Worm (Caenorhabditis elegans) whole organism, L4 larva: Measurements from ENCODE around the gene cpr-2.

Experiments used
- aly-2 ChIP-seq: sonication (generic microtip); optimal IDR thresholded peaks from 2 replicates; lab custom pipeline; 2018; ENCODE audit warnings: missing biosample characterization, missing genetic modification characterization
- daf-12 ChIP-seq: fragments of 150-350 bp; optimal IDR thresholded peaks from 2 replicates; lab custom pipeline; 2014; ENCODE audit warnings: missing biosample characterization, missing genetic modification reagents, missing genetic modification characterization
- egl-27 ChIP-seq: sonication (generic microtip); optimal IDR thresholded peaks from 3 replicates; lab custom pipeline; 2017; ENCODE audit warnings: missing biosample characterization, missing genetic modification reagents, missing genetic modification characterization
- hlh-30 ChIP-seq: sonication (generic microtip); optimal IDR thresholded peaks from 2 replicates; lab custom pipeline; 2017; ENCODE audit warnings: antibody characterized with exemption, mild to moderate bottlenecking, missing genetic modification characterization, missing compliant biosample characterization; ENCODE audit not compliant: insufficient read depth
- lin-13 ChIP-seq: fragments of 150-350 bp; optimal IDR thresholded peaks from 2 replicates; lab custom pipeline; 2014; ENCODE audit warnings: missing biosample characterization, missing genetic modification reagents, missing genetic modification characterization
- mep-1 ChIP-seq: fragments of 150-350 bp; sonication (generic microtip); optimal IDR thresholded peaks from 3 replicates; lab custom pipeline; 2014; ENCODE audit warnings: missing biosample characterization, missing genetic modification characterization
- nhr-28 ChIP-seq: fragments of 150-350 bp; optimal IDR thresholded peaks from 2 replicates; lab custom pipeline; 2014; ENCODE audit warnings: missing biosample characterization, missing genetic modification characterization
- nhr-42 ChIP-seq: fragments of 200-800 bp; sonication (Bioruptor generic); IDR thresholded peaks from 2 replicates; pipeline ENCODE4 v1.3.6; 2022; ENCODE audit warnings: missing genetic modification characterization, missing compliant biosample characterization
- pha-4 ChIP-seq, 2 experiments: fragments of 150-350 bp in 1 of 2; fragments of 200-800 bp in 1 of 2; sonication (Bioruptor generic) in 1 of 2; IDR thresholded peaks in 1 of 2; optimal IDR thresholded peaks in 1 of 2; 2 replicates each; pipeline versions ENCODE4 v1.3.6 to Lab custom; 2014 to 2022; ENCODE audit warnings: missing genetic modification characterization in 2 of 2, missing genetic modification reagents in 2 of 2, missing biosample characterization in 1 of 2, missing compliant biosample characterization in 1 of 2
- sdz-12 ChIP-seq: fragments of 200-800 bp; sonication (Bioruptor generic); optimal IDR thresholded peaks from 2 replicates; lab custom pipeline; 2018; ENCODE audit warnings: mild to moderate bottlenecking, missing genetic modification characterization, missing compliant biosample characterization

DNA sequence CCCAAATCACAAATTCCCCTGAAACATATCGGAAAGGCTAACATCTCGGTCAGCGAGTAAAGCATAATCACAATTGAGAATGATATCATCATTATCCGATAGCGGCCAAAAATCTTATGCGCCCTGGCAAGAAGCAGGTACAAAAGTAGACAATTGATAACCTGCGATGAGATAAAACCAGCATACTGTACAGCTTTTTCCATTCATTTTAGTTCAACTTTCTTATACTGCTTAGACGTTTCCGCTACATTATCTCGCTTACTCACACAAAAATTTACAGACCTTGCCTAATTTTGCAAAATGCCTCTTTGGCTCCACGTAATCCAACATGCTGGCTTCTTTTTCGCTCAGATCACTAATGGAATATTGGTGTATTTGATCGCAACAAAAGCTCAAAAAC, 49.1 kb upstream of the cpr-2 start, which contains the start of gene str-150:
- no peak for TF ChIP-seq daf-12
- no peak for TF ChIP-seq aly-2 (tag; lab: Kevin White, UChicago)
- TF ChIP-seq nhr-28 (tag; lab: Kevin White, UChicago) = no peak
- no peak for TF ChIP-seq pha-4 (GFP tag; IDR thresholded peaks at IDR 0.05; lab: Robert Waterston, UW)
- TF ChIP-seq pha-4 (tag; optimal IDR thresholded peaks at IDR 0.05; lab: Kevin White, UChicago) = no peak
- no peak for TF ChIP-seq lin-13 (GFP tag; lab: Kevin White, UChicago)
- no peak for TF ChIP-seq hlh-30 (tag; lab: Kevin White, UChicago)
- TF ChIP-seq egl-27 (tag; lab: Kevin White, UChicago) = no peak
- no peak for TF ChIP-seq mep-1 (tag; lab: Kevin White, UChicago)
- no peak for TF ChIP-seq sdz-12 (GFP tag; lab: Kevin White, UChicago)
- TF ChIP-seq nhr-42 (GFP tag; lab: Robert Waterston, UW) = no peak
